Fruit fly (Drosophila melanogaster): ENCODE results near the gene CG14401.

DNA sequence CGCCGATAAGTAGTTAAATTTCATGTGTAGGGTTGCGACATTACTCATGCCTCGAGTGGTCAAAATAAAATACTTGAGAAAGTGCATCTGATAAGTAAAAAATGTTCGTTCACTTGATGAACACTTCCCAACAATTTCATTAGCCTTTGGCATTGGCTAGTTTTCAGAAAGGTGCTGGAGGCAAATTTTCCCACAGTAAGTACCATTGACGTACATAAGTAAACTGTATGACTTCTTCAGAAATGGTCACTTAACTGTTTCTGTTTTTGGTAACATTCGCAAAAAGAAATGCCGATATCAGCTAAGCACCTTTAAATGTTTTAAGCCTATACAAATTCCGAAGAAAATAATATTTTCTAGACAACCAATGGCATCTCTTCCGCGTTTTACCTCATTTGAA, 13.4 kb downstream of the CG14401 start:
- TF ChIP-seq br (GFP tag; optimal IDR thresholded peaks at IDR 0.05) (no peak), Hnf4 (GFP tag; optimal IDR thresholded peaks at IDR 0.05) (no peak), fru (GFP tag; optimal IDR thresholded peaks at IDR 0.05) (no peak), Myc (optimal IDR thresholded peaks at IDR 0.05) (no peak), sage (GFP tag; optimal IDR thresholded peaks at IDR 0.05) (no peak), pan (optimal IDR thresholded peaks at IDR 0.05) (no peak), Jra (GFP tag; optimal IDR thresholded peaks at IDR 0.05) (no peak), lola (GFP tag; optimal IDR thresholded peaks at IDR 0.05) (no peak), Hr78 (GFP tag; optimal IDR thresholded peaks at IDR 0.05) (no peak)

All from whole organism, wandering third instar larva.